Fruit fly (Drosophila melanogaster): ENCODE results near the gene wnd.

The wnd gene

DNA sequence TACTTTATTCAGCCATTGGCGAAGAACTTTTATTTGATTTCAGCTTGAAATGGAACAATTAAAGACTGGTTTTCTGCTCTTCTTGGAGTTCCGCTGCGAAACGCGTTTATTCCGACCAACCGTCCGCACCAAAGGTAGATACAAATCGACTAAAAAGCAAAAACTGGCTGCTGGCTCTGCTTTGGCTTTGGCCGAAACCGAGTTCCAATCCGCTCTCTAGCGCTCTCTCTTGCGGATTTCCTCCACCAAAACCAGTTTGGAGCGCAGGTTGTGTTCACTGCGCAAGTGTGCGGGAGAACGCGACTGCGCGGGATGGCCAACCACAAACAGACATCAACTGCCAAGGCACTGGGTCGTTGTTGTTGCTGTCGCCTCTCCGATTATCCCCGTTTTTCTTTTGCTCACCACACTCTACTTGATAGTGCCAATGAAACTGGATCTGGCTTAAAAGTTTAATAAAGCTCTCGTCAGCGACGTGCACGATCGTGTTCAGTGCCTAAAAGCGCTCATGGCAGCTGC lies at the start of gene wnd (continued):
- no peak for TF ChIP-seq CG7745 (tag; optimal IDR thresholded peaks at IDR 0.05)
- peak; percentile 60 for TF ChIP-seq cg (GFP tag; optimal IDR thresholded peaks at IDR 0.05)
- TF ChIP-seq gfzf (GFP tag; optimal IDR thresholded peaks at IDR 0.05) = no peak
- TF ChIP-seq zfh1 (GFP tag; IDR thresholded peaks at IDR 0.05) = no peak
- TF ChIP-seq stc (GFP tag; IDR thresholded peaks at IDR 0.05) = peak; percentile 32; the same call in 1 of the 2 replicates
- no peak for TF ChIP-seq ken (GFP tag; IDR thresholded peaks at IDR 0.05)
- TF ChIP-seq CG32532 (GFP tag; IDR thresholded peaks at IDR 0.05) = peak; percentile 44; the same call in 1 of the 2 replicates
- TF ChIP-seq vvl (GFP tag; IDR thresholded peaks at IDR 0.05) = peak; percentile 47; the same call in 1 of the 2 replicates
- peak; percentile 33 for TF ChIP-seq zf30C (GFP tag; optimal IDR thresholded peaks at IDR 0.05)
- TF ChIP-seq ttk (GFP tag; IDR thresholded peaks at IDR 0.05) = no peak
- no peak for TF ChIP-seq CG1529 (GFP tag; optimal IDR thresholded peaks at IDR 0.05)
- no peak for TF ChIP-seq sr (GFP tag; IDR thresholded peaks at IDR 0.05)
- no peak for TF ChIP-seq Sry-δ (GFP tag; optimal IDR thresholded peaks at IDR 0.05)
- TF ChIP-seq CG17186 (GFP tag; optimal IDR thresholded peaks at IDR 0.05) = no peak
- TF ChIP-seq onecut (GFP tag; IDR thresholded peaks at IDR 0.05) = peak; percentile 83; the same call in 1 of the 2 replicates
- no peak for TF ChIP-seq CG11560 (tag; IDR thresholded peaks at IDR 0.05)
- TF ChIP-seq Deaf1 (tag; optimal IDR thresholded peaks at IDR 0.05) = peak; percentile 21
- TF ChIP-seq CG30403 (GFP tag; optimal IDR thresholded peaks at IDR 0.05) = no peak
- TF ChIP-seq ems (GFP tag; optimal IDR thresholded peaks at IDR 0.05) = no peak
- no peak for TF ChIP-seq pb (GFP tag; optimal IDR thresholded peaks at IDR 0.05)
- TF ChIP-seq CG4360 (GFP tag; IDR thresholded peaks at IDR 0.05) = peak; percentile 90
- TF ChIP-seq CG10209 (GFP tag; optimal IDR thresholded peaks at IDR 0.05) = no peak
- TF ChIP-seq corto (GFP tag; optimal IDR thresholded peaks at IDR 0.05) = no peak
- no peak for TF ChIP-seq org-1 (GFP tag; optimal IDR thresholded peaks at IDR 0.05)
- TF ChIP-seq CG15514 (GFP tag; optimal IDR thresholded peaks at IDR 0.05) = no peak
- TF ChIP-seq gce (GFP tag; IDR thresholded peaks at IDR 0.05) = 0 out of 3 replicates have a peak, but pooled peaks have one; percentile 19
- TF ChIP-seq Hand (GFP tag; optimal IDR thresholded peaks at IDR 0.05) = no peak
- TF ChIP-seq CG6175 (GFP tag; IDR thresholded peaks at IDR 0.05) = no peak
- no peak for TF ChIP-seq CG7271 (tag; optimal IDR thresholded peaks at IDR 0.05)
- TF ChIP-seq Neu2 (GFP tag; optimal IDR thresholded peaks at IDR 0.05; ENCODE audit: borderline replicate concordance) = no peak
- no peak for TF ChIP-seq abd-A (tag; optimal IDR thresholded peaks at IDR 0.05)
- TF ChIP-seq lmd (GFP tag; IDR thresholded peaks at IDR 0.05) = no peak
- no peak for TF ChIP-seq Dfd (GFP tag; optimal IDR thresholded peaks at IDR 0.05)
- TF ChIP-seq CG12219 (GFP tag; optimal IDR thresholded peaks at IDR 0.05) = no peak
- no peak for TF ChIP-seq sens-2 (GFP tag; IDR thresholded peaks at IDR 0.05)
- TF ChIP-seq btn (GFP tag; optimal IDR thresholded peaks at IDR 0.05) = no peak
- TF ChIP-seq gcm2 (GFP tag; optimal IDR thresholded peaks at IDR 0.05) = no peak
- no peak for TF ChIP-seq CG4854 (GFP tag; optimal IDR thresholded peaks at IDR 0.05)
- no peak for TF ChIP-seq disco-r (GFP tag; optimal IDR thresholded peaks at IDR 0.05)
- TF ChIP-seq CG6791 (GFP tag; IDR thresholded peaks at IDR 0.05; ENCODE audit: partially characterized antibody) = no peak
- no peak for TF ChIP-seq mld (GFP tag; IDR thresholded peaks at IDR 0.05; ENCODE audit: partially characterized antibody)
- TF ChIP-seq crol (GFP tag; IDR thresholded peaks at IDR 0.05) = no peak; the same call in 1 of the 2 replicates
- no peak for TF ChIP-seq danr (GFP tag; IDR thresholded peaks at IDR 0.05)
- TF ChIP-seq wdn (GFP tag; IDR thresholded peaks at IDR 0.05) = no peak
- no peak for TF ChIP-seq CTCF (GFP tag; optimal IDR thresholded peaks at IDR 0.05)
- 0 out of 3 replicates have a peak, but pooled peaks have one; percentile 48 for TF ChIP-seq CG11695 (GFP tag; IDR thresholded peaks at IDR 0.05)
- TF ChIP-seq Nf-YB (GFP tag; optimal IDR thresholded peaks at IDR 0.05) = peak; percentile 71
- no peak for TF ChIP-seq CG10462 (GFP tag; optimal IDR thresholded peaks at IDR 0.05)
- TF ChIP-seq CG13287 (GFP tag; IDR thresholded peaks at IDR 0.05; ENCODE audit: partially characterized antibody) = peak; percentile 47; the same call in 1 of the 2 replicates
- peak; percentile 14 for TF ChIP-seq mirr (GFP tag; optimal IDR thresholded peaks at IDR 0.05)
- TF ChIP-seq zen2 (GFP tag; IDR thresholded peaks at IDR 0.05; ENCODE audit: partially characterized antibody) = no peak
- no peak for TF ChIP-seq CG6854 (GFP tag; optimal IDR thresholded peaks at IDR 0.05)

All from whole organism, embryonic.